Worm (Caenorhabditis elegans) whole organism, mixed stage, embryonic: ENCODE data around the gene B0495.7.

Source experiments
- bed-3 ChIP-seq: fragments of 200-800 bp; sonication (Bioruptor generic); optimal IDR thresholded peaks from 3 replicates; lab custom pipeline; 2018; ENCODE audit warnings: mild to moderate bottlenecking, missing genetic modification characterization, moderate library complexity, missing compliant biosample characterization
- elt-3 ChIP-seq: fragments of 150-350 bp; optimal IDR thresholded peaks from 2 replicates; lab custom pipeline; 2014; ENCODE audit warnings: missing biosample characterization, missing genetic modification characterization
- lsy-2 ChIP-seq: fragments of 150-350 bp; optimal IDR thresholded peaks from 2 replicates; lab custom pipeline; 2014; ENCODE audit warnings: missing biosample characterization, missing genetic modification characterization
- pha-4 ChIP-seq: fragments of 150-350 bp; optimal IDR thresholded peaks from 2 replicates; lab custom pipeline; 2018; ENCODE audit warnings: missing biosample characterization, missing genetic modification reagents, missing genetic modification characterization
- snpc-4 ChIP-seq: fragments of 150-350 bp; optimal IDR thresholded peaks from 2 replicates; lab custom pipeline; 2014; ENCODE audit warnings: missing biosample characterization, missing genetic modification characterization

- TF ChIP-seq elt-3 (no peak), lsy-2 (tag; lab: Kevin White, UChicago) (peak; percentile 69), bed-3 (GFP tag; lab: Kevin White, UChicago) (peak; percentile 79), pha-4 (tag; lab: Kevin White, UChicago) (peak; percentile 45), snpc-4 (tag; lab: Kevin White, UChicago) (no peak)
These were observed 3.5 kb upstream of the B0495.7 start, which contains the start of gene B0495.9 for ce11 chrII:7708540-7708939.
